5 worm cellular contexts compared by ENCODE assay signal in genomic region chrIV:3551777-3552462, ce11.
A peak's percentile ranks its signal among the peaks of the same experiment; 100 is the strongest.
TF ChIP-seq lines count a peak whose summit lies in the region.

No protein-coding gene starts in this region.

TF ChIP-seq in whole organism, L1 larva, 84 proteins besides CTCF, POLR2A, EP300 and RAD21 (continues in another document):
- no peak for TF ChIP-seq hlh-17 (GFP tag; optimal IDR thresholded peaks at IDR 0.05; lab: Kevin White, UChicago; ENCODE audit: borderline replicate concordance)
- no peak for TF ChIP-seq irx-1 (tag; optimal IDR thresholded peaks at IDR 0.05; lab: Kevin White, UChicago)
- peak; percentile 36 for TF ChIP-seq fkh-8 (tag; optimal IDR thresholded peaks at IDR 0.05; lab: Kevin White, UChicago)
- peak; percentile 73 for TF ChIP-seq snu-23 (GFP tag; optimal IDR thresholded peaks at IDR 0.05; lab: Kevin White, UChicago)
- no peak for TF ChIP-seq mef-2 (tag; optimal IDR thresholded peaks at IDR 0.05; lab: Kevin White, UChicago)
- no peak for TF ChIP-seq ceh-90 (tag; optimal IDR thresholded peaks at IDR 0.05; lab: Kevin White, UChicago)
- peak; percentile 41 for TF ChIP-seq nhr-85 (tag; lab: Kevin White, UChicago)
- no peak for TF ChIP-seq C34B4.2 (tag; optimal IDR thresholded peaks at IDR 0.05; lab: Kevin White, UChicago)
- no peak for TF ChIP-seq nhr-11 (tag; optimal IDR thresholded peaks at IDR 0.05; lab: Kevin White, UChicago)
- TF ChIP-seq aha-1 (tag; optimal IDR thresholded peaks at IDR 0.05; lab: Kevin White, UChicago): no peak
- TF ChIP-seq lin-15B (tag; optimal IDR thresholded peaks at IDR 0.05; lab: Kevin White, UChicago): no peak
- TF ChIP-seq egl-27 (tag; optimal IDR thresholded peaks at IDR 0.05; lab: Kevin White, UChicago): no peak
- TF ChIP-seq nhr-76 (tag; optimal IDR thresholded peaks at IDR 0.05; lab: Kevin White, UChicago): no peak
- no peak for TF ChIP-seq lin-13 (GFP tag; optimal IDR thresholded peaks at IDR 0.05; lab: Kevin White, UChicago)
- TF ChIP-seq sptf-1 (tag; optimal IDR thresholded peaks at IDR 0.05; lab: Kevin White, UChicago): no peak
- TF ChIP-seq ztf-4 (tag; optimal IDR thresholded peaks at IDR 0.05; lab: Kevin White, UChicago): no peak
- peak; percentile 32 for TF ChIP-seq elt-2 (tag; optimal IDR thresholded peaks at IDR 0.05; lab: Kevin White, UChicago)
- TF ChIP-seq unc-130 (tag; optimal IDR thresholded peaks at IDR 0.05; lab: Kevin White, UChicago): peak; percentile 67
- no peak; the same call in 1 of the 2 replicates for TF ChIP-seq isw-1 (GFP tag; IDR thresholded peaks at IDR 0.05; lab: Robert Waterston, UW)

TF ChIP-seq in whole organism, L3 larva, 47 proteins besides CTCF, POLR2A, EP300 and RAD21 (continues in another document):
- TF ChIP-seq fkh-2 (tag; optimal IDR thresholded peaks at IDR 0.05; lab: Kevin White, UChicago) (no peak), ceh-9 (tag; optimal IDR thresholded peaks at IDR 0.05; lab: Kevin White, UChicago) (no peak), nhr-28 (tag; optimal IDR thresholded peaks at IDR 0.05; lab: Kevin White, UChicago) (no peak), fkh-10 (GFP tag; optimal IDR thresholded peaks at IDR 0.05; lab: Kevin White, UChicago) (no peak), eor-1 (tag; optimal IDR thresholded peaks at IDR 0.05; lab: Kevin White, UChicago) (no peak), hmg-11 (tag; optimal IDR thresholded peaks at IDR 0.05; lab: Kevin White, UChicago) (peak; percentile 95), nhr-12 (tag; optimal IDR thresholded peaks at IDR 0.05; lab: Kevin White, UChicago) (no peak), ceh-82 (tag; optimal IDR thresholded peaks at IDR 0.05; lab: Kevin White, UChicago) (no peak), lsy-12 (tag; optimal IDR thresholded peaks at IDR 0.05; lab: Kevin White, UChicago) (peak; percentile 58), skn-1 (tag; optimal IDR thresholded peaks at IDR 0.05; lab: Kevin White, UChicago) (no peak), tbx-2 (tag; optimal IDR thresholded peaks at IDR 0.05; lab: Kevin White, UChicago) (peak; percentile 53), egl-27 (tag; optimal IDR thresholded peaks at IDR 0.05; lab: Kevin White, UChicago) (no peak), R02D3.7 (tag; optimal IDR thresholded peaks at IDR 0.05; lab: Kevin White, UChicago) (no peak), daf-12 (tag; optimal IDR thresholded peaks at IDR 0.05; lab: Kevin White, UChicago) (no peak), nhr-43 (tag; optimal IDR thresholded peaks at IDR 0.05; lab: Kevin White, UChicago; ENCODE audit: poor library complexity, severe bottlenecking) (peak; percentile 75), nfya-1 (tag; optimal IDR thresholded peaks at IDR 0.05; lab: Kevin White, UChicago; ENCODE audit: insufficient read depth) (peak; percentile 47), lin-39 (tag; optimal IDR thresholded peaks at IDR 0.05; lab: Kevin White, UChicago) (peak; percentile 57), egl-5 (tag; optimal IDR thresholded peaks at IDR 0.05; lab: Kevin White, UChicago) (no peak), aly-2 (tag; optimal IDR thresholded peaks at IDR 0.05; lab: Kevin White, UChicago) (no peak)

TF ChIP-seq in whole organism, early embryonic, 17 proteins besides CTCF, POLR2A, EP300 and RAD21:
- TF ChIP-seq ceh-13 (GFP tag; optimal IDR thresholded peaks at IDR 0.05; lab: Kevin White, UChicago) (peak; percentile 10), tbx-11 (GFP tag; IDR thresholded peaks at IDR 0.05; lab: Robert Waterston, UW) (peak; percentile 69), pes-1 (GFP tag; IDR thresholded peaks at IDR 0.05; lab: Robert Waterston, UW) (peak; percentile 88), flt-1 (GFP tag; IDR thresholded peaks at IDR 0.05; lab: Robert Waterston, UW) (peak; percentile 83), ceh-36 (tag; optimal IDR thresholded peaks at IDR 0.05; lab: Kevin White, UChicago) (peak; percentile 68), sea-1 (GFP tag; conservative IDR thresholded peaks at IDR 0.05; lab: Robert Waterston, UW) (peak; percentile 76), hnd-1 (tag; optimal IDR thresholded peaks at IDR 0.05; lab: Kevin White, UChicago) (peak; percentile 43), ets-7 (tag; optimal IDR thresholded peaks at IDR 0.05; lab: Kevin White, UChicago) (no peak), aly-1 (tag; optimal IDR thresholded peaks at IDR 0.05; lab: Kevin White, UChicago) (peak; percentile 71), F13C5.2 (tag; optimal IDR thresholded peaks at IDR 0.05; lab: Kevin White, UChicago) (peak; percentile 12), hmg-4 (GFP tag; optimal IDR thresholded peaks at IDR 0.05; lab: Kevin White, UChicago) (peak; percentile 83), hmbx-1 (tag; optimal IDR thresholded peaks at IDR 0.05; lab: Kevin White, UChicago) (peak; percentile 28), tra-4 (tag; optimal IDR thresholded peaks at IDR 0.05; lab: Kevin White, UChicago) (peak; percentile 68), ama-1 (optimal IDR thresholded peaks at IDR 0.05; lab: Kevin White, UChicago) (no peak), scrt-1 (GFP tag; IDR thresholded peaks at IDR 0.05; lab: Robert Waterston, UW) (peak; percentile 80), B0310.2 (tag; optimal IDR thresholded peaks at IDR 0.05; lab: Kevin White, UChicago) (peak; percentile 63), tbx-37 (GFP tag; conservative IDR thresholded peaks at IDR 0.05; lab: Robert Waterston, UW) (peak; percentile 66; the same call in 1 of the 2 replicates)

TF ChIP-seq in whole organism, midembryonic, 9 proteins besides CTCF, POLR2A, EP300 and RAD21:
- peak; percentile 61; the same call in 1 of the 2 replicates for TF ChIP-seq ztf-23 (GFP tag; IDR thresholded peaks at IDR 0.05; lab: Robert Waterston, UW)
- no peak for TF ChIP-seq med-1 (GFP tag; optimal IDR thresholded peaks at IDR 0.05; lab: Kevin White, UChicago; ENCODE audit: insufficient read depth)
- peak; percentile 85 for TF ChIP-seq tab-1 (GFP tag; IDR thresholded peaks at IDR 0.05; lab: Robert Waterston, UW)
- 0 out of 2 replicates have a peak, but pooled peaks have one; percentile 26 for TF ChIP-seq klf-2 (GFP tag; conservative IDR thresholded peaks at IDR 0.05; lab: Robert Waterston, UW)
- TF ChIP-seq ref-1 (GFP tag; conservative IDR thresholded peaks at IDR 0.05; lab: Robert Waterston, UW): peak; percentile 65; the same call in 1 of the 2 replicates
- peak; percentile 65; the same call in 1 of the 2 replicates for TF ChIP-seq ztf-29 (GFP tag; IDR thresholded peaks at IDR 0.05; lab: Robert Waterston, UW)
- peak; percentile 91 for TF ChIP-seq flt-1 (GFP tag; IDR thresholded peaks at IDR 0.05; lab: Robert Waterston, UW)
- TF ChIP-seq T22C8.4 (GFP tag; IDR thresholded peaks at IDR 0.05; lab: Robert Waterston, UW): peak; percentile 27; the same call in 1 of the 2 replicates
- peak; percentile 26 for TF ChIP-seq cog-1 (tag; optimal IDR thresholded peaks at IDR 0.05; lab: Kevin White, UChicago)

TF ChIP-seq in whole organism, young adult, 124 proteins besides CTCF, POLR2A, EP300 and RAD21 (continues in another document):
- TF ChIP-seq madf-8 (GFP tag; conservative IDR thresholded peaks at IDR 0.05; lab: Robert Waterston, UW): no peak
- peak in 1 of 2 experiments; percentile 25 for TF ChIP-seq let-607 (tag; optimal IDR thresholded peaks at IDR 0.05; lab: Kevin White, UChicago)
- TF ChIP-seq Y53F4B.3 (GFP tag; IDR thresholded peaks at IDR 0.05; lab: Robert Waterston, UW): no peak
- no peak for TF ChIP-seq F33H1.4 (GFP tag; IDR thresholded peaks at IDR 0.05; lab: Robert Waterston, UW)
- no peak for TF ChIP-seq aptf-2 (GFP tag; conservative IDR thresholded peaks at IDR 0.05; lab: Robert Waterston, UW)
- TF ChIP-seq nhr-80 (tag; optimal IDR thresholded peaks at IDR 0.05; lab: Kevin White, UChicago): no peak
- TF ChIP-seq mcd-1 (GFP tag; IDR thresholded peaks at IDR 0.05; lab: Robert Waterston, UW): peak; percentile 74
- peak; percentile 0 for TF ChIP-seq hlh-12 (tag; optimal IDR thresholded peaks at IDR 0.05; lab: Kevin White, UChicago)
- TF ChIP-seq fkh-3 (tag; optimal IDR thresholded peaks at IDR 0.05; lab: Kevin White, UChicago): peak; percentile 6
- peak; percentile 52 for TF ChIP-seq F52B5.7 (tag; optimal IDR thresholded peaks at IDR 0.05; lab: Kevin White, UChicago)
- peak; percentile 71 for TF ChIP-seq T07F8.4 (tag; optimal IDR thresholded peaks at IDR 0.05; lab: Kevin White, UChicago)
- peak; percentile 82 for TF ChIP-seq zim-3 (tag; optimal IDR thresholded peaks at IDR 0.05; lab: Kevin White, UChicago)
- 0 out of 2 replicates have a peak, but pooled peaks have one; percentile 25 for TF ChIP-seq pbrm-1 (GFP tag; IDR thresholded peaks at IDR 0.05; lab: Robert Waterston, UW)
- TF ChIP-seq ceh-27 (GFP tag; optimal IDR thresholded peaks at IDR 0.05; lab: Kevin White, UChicago): peak; percentile 41
- TF ChIP-seq F49E8.2 (tag; optimal IDR thresholded peaks at IDR 0.05; lab: Kevin White, UChicago; ENCODE audit: insufficient read depth): no peak
- TF ChIP-seq efl-1 (GFP tag; optimal IDR thresholded peaks at IDR 0.05; lab: Kevin White, UChicago): no peak
- TF ChIP-seq snpc-4 (GFP tag; optimal IDR thresholded peaks at IDR 0.05; lab: Kevin White, UChicago): peak; percentile 78
- TF ChIP-seq snpc-4 (tag; optimal IDR thresholded peaks at IDR 0.05; lab: Kevin White, UChicago): peak in 3 of 4 experiments; percentile 61 to 94 (median 87)
- no peak for TF ChIP-seq F23B12.7 (tag; optimal IDR thresholded peaks at IDR 0.05; lab: Kevin White, UChicago; ENCODE audit: insufficient read depth)
- no peak for TF ChIP-seq ztf-3 (GFP tag; optimal IDR thresholded peaks at IDR 0.05; lab: Kevin White, UChicago)
- peak; percentile 73 for TF ChIP-seq hmg-1.2 (GFP tag; IDR thresholded peaks at IDR 0.05; lab: Robert Waterston, UW)
- no peak for TF ChIP-seq attf-3 (GFP tag; conservative IDR thresholded peaks at IDR 0.05; lab: Robert Waterston, UW)
- peak; percentile 51 for TF ChIP-seq ztf-18 (tag; optimal IDR thresholded peaks at IDR 0.05; lab: Kevin White, UChicago)
- peak; percentile 96 for TF ChIP-seq tbp1 (GFP tag; optimal IDR thresholded peaks at IDR 0.05; lab: Kevin White, UChicago)
- no peak for TF ChIP-seq lag-1 (GFP tag; IDR thresholded peaks at IDR 0.05; lab: Robert Waterston, UW)
- TF ChIP-seq K12H6.12 (tag; optimal IDR thresholded peaks at IDR 0.05; lab: Kevin White, UChicago): peak; percentile 18
- TF ChIP-seq repo-1 (tag; optimal IDR thresholded peaks at IDR 0.05; lab: Kevin White, UChicago): no peak
- no peak for TF ChIP-seq ccch-3 (GFP tag; optimal IDR thresholded peaks at IDR 0.05; lab: Kevin White, UChicago)
- no peak for TF ChIP-seq cebp-2 (GFP tag; IDR thresholded peaks at IDR 0.05; lab: Robert Waterston, UW)
- no peak for TF ChIP-seq nfya-1 (tag; optimal IDR thresholded peaks at IDR 0.05; lab: Kevin White, UChicago; ENCODE audit: borderline replicate concordance, insufficient read depth)
- no peak for TF ChIP-seq F57C9.4 (tag; optimal IDR thresholded peaks at IDR 0.05; lab: Kevin White, UChicago)
- TF ChIP-seq egl-44 (GFP tag; IDR thresholded peaks at IDR 0.05; lab: Robert Waterston, UW): no peak
- no peak for TF ChIP-seq ets-4 (GFP tag; optimal IDR thresholded peaks at IDR 0.05; lab: Kevin White, UChicago)
- TF ChIP-seq snpc-3.4 (tag; optimal IDR thresholded peaks at IDR 0.05; lab: Kevin White, UChicago): peak; percentile 65
- TF ChIP-seq ceh-79 (tag; optimal IDR thresholded peaks at IDR 0.05; lab: Kevin White, UChicago): peak; percentile 0

Comparison
In these comparisons a context has a peak if more than half of its experiments do, and no peak if none do; other contexts are left out.
1. Of the 8 proteins assayed by ChIP-seq in both whole organism, young adult and whole organism, L1 larva: peak only in whole organism, young adult: ama-1; only in whole organism, L1 larva: dpl-1, efl-1, lin-35 and unc-130; in both: nhr-90 and snpc-4; in neither: 1.